Worm (Caenorhabditis elegans) whole organism, mixed stage, embryonic: ENCODE data around the gene B0244.9.
A peak's percentile ranks its signal among the peaks of the same experiment; 100 is the strongest.

Experiments
- M03D4.4 ChIP-seq: sonication (generic microtip); optimal IDR thresholded peaks from 2 replicates; lab custom pipeline; 2017; ENCODE audit warnings: mild to moderate bottlenecking, missing genetic modification characterization, missing compliant biosample characterization
- bed-3 ChIP-seq: fragments of 200-800 bp; sonication (Bioruptor generic); optimal IDR thresholded peaks from 3 replicates; lab custom pipeline; 2018; ENCODE audit warnings: mild to moderate bottlenecking, missing genetic modification characterization, moderate library complexity, missing compliant biosample characterization
- blmp-1 ChIP-seq: fragments of 150-350 bp; optimal IDR thresholded peaks from 2 replicates; lab custom pipeline; 2014; ENCODE audit warnings: missing biosample characterization, missing genetic modification characterization
- ceh-39 ChIP-seq: fragments of 150-350 bp; optimal IDR thresholded peaks from 2 replicates; lab custom pipeline; 2014; ENCODE audit warnings: missing biosample characterization, missing genetic modification characterization
- ceh-43 ChIP-seq: fragments of 200-800 bp; sonication (Bioruptor generic); optimal IDR thresholded peaks from 2 replicates; lab custom pipeline; 2018; ENCODE audit warnings: mild to moderate bottlenecking, missing genetic modification characterization, moderate library complexity, missing compliant biosample characterization
- ces-1 ChIP-seq: fragments of 150-350 bp; optimal IDR thresholded peaks from 2 replicates; lab custom pipeline; 2014; ENCODE audit warnings: missing biosample characterization, missing genetic modification reagents, missing genetic modification characterization
- drap-1 ChIP-seq: fragments of 200-800 bp; sonication (Bioruptor generic); optimal IDR thresholded peaks from 3 replicates; lab custom pipeline; 2018; ENCODE audit warnings: mild to moderate bottlenecking, missing genetic modification characterization, missing compliant biosample characterization
- flh-1 ChIP-seq: fragments of 200-800 bp; sonication (Bioruptor generic); optimal IDR thresholded peaks from 2 replicates; lab custom pipeline; 2018; ENCODE audit warnings: mild to moderate bottlenecking, missing genetic modification characterization, moderate library complexity, missing compliant biosample characterization
- ham-2 ChIP-seq: fragments of 200-800 bp; sonication (Bioruptor generic); optimal IDR thresholded peaks from 2 replicates; lab custom pipeline; 2018; ENCODE audit warnings: mild to moderate bottlenecking, missing genetic modification characterization, missing compliant biosample characterization
- lin-13 ChIP-seq: fragments of 150-350 bp; optimal IDR thresholded peaks from 2 replicates; lab custom pipeline; 2014; ENCODE audit warnings: missing biosample characterization, missing genetic modification characterization
- lsy-2 ChIP-seq: fragments of 150-350 bp; optimal IDR thresholded peaks from 2 replicates; lab custom pipeline; 2014; ENCODE audit warnings: missing biosample characterization, missing genetic modification characterization
- mab-5 ChIP-seq: fragments of 150-350 bp; optimal IDR thresholded peaks from 2 replicates; lab custom pipeline; 2014; ENCODE audit warnings: missing biosample characterization, missing genetic modification characterization
- mep-1 ChIP-seq: fragments of 150-350 bp; optimal IDR thresholded peaks from 2 replicates; lab custom pipeline; 2017; ENCODE audit warnings: missing biosample characterization, missing genetic modification reagents, missing genetic modification characterization, inconsistent platforms
- nhr-2 ChIP-seq: fragments of 150-350 bp; optimal IDR thresholded peaks from 2 replicates; lab custom pipeline; 2014; ENCODE audit warnings: missing biosample characterization, missing genetic modification characterization
- nhr-237 ChIP-seq: fragments of 150-350 bp; optimal IDR thresholded peaks from 2 replicates; lab custom pipeline; 2014; ENCODE audit warnings: missing biosample characterization, missing genetic modification characterization
- nhr-76 ChIP-seq: sonication (generic microtip); optimal IDR thresholded peaks from 2 replicates; lab custom pipeline; 2017; ENCODE audit warnings: missing biosample characterization, missing genetic modification characterization
- pha-4 ChIP-seq: fragments of 150-350 bp; optimal IDR thresholded peaks from 2 replicates; lab custom pipeline; 2018; ENCODE audit warnings: missing biosample characterization, missing genetic modification reagents, missing genetic modification characterization
- sem-2 ChIP-seq: fragments of 200-800 bp; sonication (Bioruptor generic); optimal IDR thresholded peaks from 2 replicates; lab custom pipeline; 2018; ENCODE audit warnings: mild to moderate bottlenecking, missing genetic modification characterization, missing compliant biosample characterization
- sptf-1 ChIP-seq: sonication (generic microtip); optimal IDR thresholded peaks from 2 replicates; lab custom pipeline; 2017; ENCODE audit warnings: mild to moderate bottlenecking, missing genetic modification characterization, moderate library complexity, missing compliant biosample characterization
- tbx-8 ChIP-seq: fragments of 200-800 bp; sonication (Bioruptor generic); optimal IDR thresholded peaks from 2 replicates; lab custom pipeline; 2018; ENCODE audit warnings: mild to moderate bottlenecking, missing genetic modification characterization, moderate library complexity, missing compliant biosample characterization
- unc-120 ChIP-seq: sonication (generic microtip); optimal IDR thresholded peaks from 2 replicates; lab custom pipeline; 2017; ENCODE audit warnings: missing genetic modification characterization, missing compliant biosample characterization; ENCODE audit not compliant: poor library complexity, severe bottlenecking
- unc-39 ChIP-seq: fragments of 150-350 bp; optimal IDR thresholded peaks from 2 replicates; lab custom pipeline; 2014; ENCODE audit warnings: missing biosample characterization, missing genetic modification characterization
- unc-62 ChIP-seq: fragments of 150-350 bp; optimal IDR thresholded peaks from 2 replicates; lab custom pipeline; 2014; ENCODE audit warnings: missing biosample characterization, missing genetic modification reagents, missing genetic modification characterization
- zip-8 ChIP-seq: fragments of 150-350 bp; optimal IDR thresholded peaks from 2 replicates; lab custom pipeline; 2014; ENCODE audit warnings: missing biosample characterization, missing genetic modification characterization

B0244.9 gene

DNA sequence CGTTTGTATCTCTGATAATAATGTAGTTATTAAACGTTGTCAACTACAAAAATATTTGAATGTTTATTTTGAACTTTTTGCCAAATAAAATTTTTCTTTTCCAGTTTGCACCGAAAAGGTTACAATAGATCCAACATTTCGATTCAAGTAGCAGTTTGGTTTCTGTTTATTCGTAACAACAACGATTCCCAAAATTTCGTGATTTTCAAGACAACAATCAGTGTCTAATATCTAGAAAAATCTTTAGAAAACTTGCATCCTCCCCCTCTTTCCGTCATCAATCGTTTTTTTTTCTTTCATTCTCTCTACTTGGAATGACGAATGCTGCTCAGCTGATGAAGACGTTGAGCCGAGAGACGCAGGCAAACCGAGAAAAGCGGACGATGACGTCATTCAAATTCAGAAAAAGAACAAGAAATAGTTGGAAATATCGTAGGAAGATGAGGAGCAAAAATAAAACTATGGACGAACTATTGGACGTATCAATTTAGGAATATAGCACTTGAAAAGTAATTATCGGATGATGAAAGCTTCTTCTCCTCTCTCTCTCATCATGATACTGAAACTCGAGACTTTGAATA is 27.8 kb upstream of the B0244.9 start:
- no peak for TF ChIP-seq sptf-1 (tag; lab: Kevin White, UChicago)
- TF ChIP-seq zip-8, result peak; percentile 7

- TF ChIP-seq ces-1 (GFP tag; lab: Kevin White, UChicago), result peak; percentile 33
- no peak for TF ChIP-seq flh-1
Measured at ce11 chrIII:5757492-5758045, 26.7 kb upstream of the B0244.9 start.

ce11 chrIII:5755204-5755603 is 24.4 kb upstream of the B0244.9 start, which contains the start of gene ida-1:
Gene ida-1 (plus strand): TSS chrIII:5755539.
- peak; percentile 54 for TF ChIP-seq ces-1 (GFP tag; lab: Kevin White, UChicago)
- TF ChIP-seq mab-5 (tag; lab: Kevin White, UChicago), result no peak

DNA sequence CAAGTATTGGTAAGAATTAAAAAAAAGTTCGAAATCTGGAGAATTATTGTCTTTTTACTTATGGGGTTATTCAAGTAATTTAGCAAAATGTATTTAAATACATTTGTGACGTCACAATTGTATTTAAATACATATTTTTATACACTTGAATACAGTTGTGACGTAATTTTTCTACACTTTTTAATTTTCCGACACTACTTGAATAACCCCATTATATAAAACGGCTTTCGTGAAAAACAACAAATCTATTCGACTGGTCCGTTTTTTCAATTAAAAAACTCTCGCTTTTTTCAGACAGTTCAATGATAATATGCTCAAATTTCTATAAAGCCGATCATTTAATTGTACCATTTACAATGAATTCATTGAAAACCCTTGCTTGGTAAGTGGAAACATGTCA is 19.7 kb upstream of the B0244.9 start:
- TF ChIP-seq zip-8 (peak; percentile 91), bed-3 (no peak)
- TF ChIP-seq, all 35 proteins: peak for 1

ce11 chrIII:5748360-5748759 is 17.5 kb upstream of the B0244.9 start:
- TF ChIP-seq bed-3, result no peak
- no peak for TF ChIP-seq unc-120 (tag; lab: Kevin White, UChicago)
- TF ChIP-seq mab-5 (tag; lab: Kevin White, UChicago), result no peak
- TF ChIP-seq mep-1 (tag; lab: Kevin White, UChicago), result no peak

DNA sequence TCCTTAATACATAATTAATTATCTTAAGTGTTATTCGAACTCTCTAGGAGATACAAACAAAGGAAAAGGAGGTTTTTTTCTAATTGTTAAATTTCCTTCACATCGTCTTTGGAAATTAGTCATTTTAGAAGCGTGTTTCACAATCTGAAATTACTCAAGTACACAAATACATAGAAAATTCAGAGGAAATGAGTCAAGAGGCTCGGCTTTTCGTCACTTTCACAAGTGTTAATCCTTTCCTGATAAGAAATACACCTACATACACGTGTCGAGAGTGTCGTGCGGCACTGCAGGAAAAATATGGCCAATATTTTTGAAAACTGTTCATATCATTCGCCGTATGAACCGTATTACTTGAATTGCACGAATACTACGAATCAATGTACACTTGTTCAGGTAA is 16.4 kb upstream of the B0244.9 start, which contains the start of gene B0244.4:
B0244.4 (plus strand) TSS at position 301 of the 400 bp plus-strand sequence.
- TF ChIP-seq pha-4 (no peak), blmp-1 (no peak), nhr-2 (tag; lab: Kevin White, UChicago) (no peak), mab-5 (tag; lab: Kevin White, UChicago) (no peak), nhr-76 (tag; lab: Kevin White, UChicago) (no peak), drap-1 (GFP tag; lab: Kevin White, UChicago) (no peak), unc-120 (tag; lab: Kevin White, UChicago) (no peak), mep-1 (tag; lab: Kevin White, UChicago) (no peak)
- TF ChIP-seq, all 35 proteins: peak for 0

DNA sequence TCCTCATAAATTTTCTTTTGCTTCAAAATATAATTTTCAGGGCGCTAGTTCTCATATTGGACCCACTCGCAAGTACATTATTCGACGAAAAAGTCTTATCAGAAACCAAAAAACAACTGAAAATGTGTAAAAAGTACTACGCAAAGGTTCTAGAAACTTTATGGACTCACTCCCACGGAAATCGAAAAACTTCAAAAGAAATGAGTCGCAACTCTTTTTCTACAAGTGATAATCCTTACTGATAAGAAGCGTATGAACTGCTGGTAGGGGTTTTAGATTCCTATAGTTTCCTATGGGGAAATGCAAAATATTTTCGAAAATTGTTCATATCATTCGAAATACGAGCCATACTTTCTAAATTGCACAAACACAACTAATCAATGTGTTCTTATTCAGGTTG is 13.7 kb upstream of the B0244.9 start, which contains the start of gene B0244.5:
B0244.5 (plus strand) TSS at position 301 of the 400 bp plus-strand sequence.
- TF ChIP-seq ham-2 (GFP tag; lab: Kevin White, UChicago) (no peak), unc-39 (tag; lab: Kevin White, UChicago) (no peak), ces-1 (GFP tag; lab: Kevin White, UChicago) (no peak), lsy-2 (tag; lab: Kevin White, UChicago) (no peak), blmp-1 (no peak), mep-1 (tag; lab: Kevin White, UChicago) (no peak), sptf-1 (tag; lab: Kevin White, UChicago) (no peak), M03D4.4 (tag; lab: Kevin White, UChicago) (no peak), unc-62 (GFP tag; lab: Kevin White, UChicago) (no peak), bed-3 (no peak), flh-1 (no peak), unc-120 (tag; lab: Kevin White, UChicago) (no peak), nhr-237 (no peak)

ce11 chrIII:5743084-5743483 is 12.3 kb upstream of the B0244.9 start, which contains the start of gene B0244.15:
Gene B0244.15 (plus strand): TSS chrIII:5743384.
- TF ChIP-seq ceh-43 (GFP tag; lab: Kevin White, UChicago) (no peak), lin-13 (no peak), mab-5 (tag; lab: Kevin White, UChicago) (no peak), ceh-39 (tag; lab: Kevin White, UChicago) (no peak), nhr-2 (tag; lab: Kevin White, UChicago) (no peak), ham-2 (GFP tag; lab: Kevin White, UChicago) (no peak), blmp-1 (no peak), sem-2 (GFP tag; lab: Kevin White, UChicago) (no peak), tbx-8 (GFP tag; lab: Kevin White, UChicago) (no peak)
